Worm (Caenorhabditis elegans): Measurements from ENCODE around the gene F59B2.15.

F59B2.15 gene

DNA sequence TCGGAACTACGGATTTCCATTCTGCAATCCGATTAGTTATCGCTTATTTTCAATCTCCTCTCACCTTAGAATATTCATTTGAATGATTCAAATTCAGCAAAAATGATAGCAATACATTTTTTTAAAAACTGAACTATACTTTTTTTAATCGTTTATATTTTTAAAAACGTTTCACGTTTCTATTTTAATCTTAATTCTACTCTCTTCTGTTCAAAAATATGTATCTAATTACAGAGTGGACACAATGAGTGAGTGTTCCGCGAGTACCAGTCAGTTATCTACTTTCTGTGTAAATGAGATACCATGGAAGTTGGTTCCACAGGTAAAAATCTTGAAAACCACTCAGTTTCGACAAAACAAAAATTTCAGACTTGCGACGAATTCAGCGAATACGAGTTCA, at the start of gene F59B2.15, which contains the start of gene zif-1:
TSS of gene F59B2.15 (minus strand) at position 101 of the 400 bp plus-strand sequence.
TSS of gene zif-1 (plus strand) at position 235 of the 400 bp plus-strand sequence.
- no peak for TF ChIP-seq unc-62 (GFP tag; optimal IDR thresholded peaks at IDR 0.05)

DNA sequence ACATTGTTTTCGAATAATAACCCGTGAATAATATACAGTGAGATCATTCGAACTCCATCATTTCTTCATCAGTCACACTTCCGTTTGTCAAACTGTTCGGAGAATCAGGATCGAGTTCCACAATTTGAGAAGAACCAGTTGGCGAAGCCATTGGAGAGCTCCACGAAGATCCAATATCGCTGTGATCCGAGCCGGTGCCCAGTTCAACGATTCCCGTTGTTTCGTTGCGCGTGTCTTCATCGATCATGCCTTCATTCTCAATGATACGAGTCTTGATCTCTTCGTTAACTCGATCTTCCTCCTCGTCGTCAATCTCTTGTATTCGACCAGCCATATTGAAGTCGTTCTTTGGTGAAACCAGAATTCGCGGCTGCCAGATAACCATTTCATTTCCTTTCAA, 49.3 kb upstream of the F59B2.15 start:
- TF ChIP-seq unc-62 (GFP tag; optimal IDR thresholded peaks at IDR 0.05): no peak

ce11 chrIII:9051119-9051597, 48.7 kb upstream of the F59B2.15 start:
- no peak for TF ChIP-seq unc-62 (GFP tag; optimal IDR thresholded peaks at IDR 0.05)

DNA sequence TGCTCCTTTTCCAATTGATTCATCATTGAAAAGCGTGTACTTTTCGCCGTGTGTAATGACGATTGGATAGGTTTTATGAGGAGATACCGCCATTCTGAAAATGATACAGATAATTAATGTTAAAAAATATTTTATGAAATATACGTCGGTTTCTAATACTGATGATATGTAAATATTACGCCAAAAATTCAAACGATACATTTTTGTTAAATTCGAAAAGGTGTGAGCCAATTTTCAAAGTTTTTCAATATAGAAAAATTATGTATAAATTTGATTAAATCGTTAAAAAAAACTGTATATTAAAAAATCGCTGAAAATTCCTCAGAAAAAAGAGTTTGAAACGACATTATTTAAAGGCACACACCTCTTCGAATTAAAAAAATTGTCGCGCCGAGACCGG, 48.2 kb upstream of the F59B2.15 start, which contains the start of gene ikke-1:
TSS of gene ikke-1 (minus strand) at position 101 of the 400 bp plus-strand sequence.
- TF ChIP-seq unc-62 (GFP tag; optimal IDR thresholded peaks at IDR 0.05): no peak

DNA sequence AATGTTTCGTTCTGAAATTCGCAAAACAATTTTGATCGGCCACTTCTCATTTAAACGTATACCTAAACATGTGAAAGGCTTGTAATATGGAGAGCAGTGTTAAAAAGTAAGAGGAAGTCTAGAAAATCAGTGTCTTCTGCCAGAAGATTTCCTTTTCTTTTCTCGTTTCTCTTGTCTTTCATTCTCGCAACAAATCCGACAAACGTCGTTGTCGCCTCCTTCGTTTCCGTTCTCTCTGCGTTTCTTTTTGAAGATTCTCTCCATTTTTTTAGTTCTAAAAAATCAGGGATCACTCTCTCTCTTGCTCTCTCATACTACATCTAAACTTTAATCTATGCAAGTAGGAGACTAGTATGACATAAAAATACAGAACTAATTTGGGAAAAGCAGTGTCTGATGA, 44.8 kb upstream of the F59B2.15 start:
- no peak for TF ChIP-seq unc-62 (GFP tag; optimal IDR thresholded peaks at IDR 0.05)

DNA sequence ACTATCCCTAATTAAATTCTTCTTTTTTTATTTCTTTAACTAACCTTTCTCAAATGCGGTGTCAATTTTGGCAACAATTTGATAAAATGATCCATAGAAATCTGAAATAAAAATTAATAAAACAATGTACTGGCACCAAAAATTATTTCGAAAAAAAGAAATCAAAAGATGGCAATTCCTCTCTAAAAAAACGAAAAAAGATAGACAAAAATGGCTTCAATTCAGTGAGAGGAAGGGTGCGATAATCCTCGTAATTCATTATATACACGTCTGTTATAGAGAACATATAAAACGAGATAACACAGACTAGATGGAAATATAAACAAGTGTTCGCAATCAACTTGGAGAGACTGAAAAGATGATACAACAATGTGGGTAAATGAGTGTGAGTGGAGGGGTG, 43.4 kb upstream of the F59B2.15 start, which contains the start of gene R107.2:
TSS of gene R107.2 (minus strand) at position 101 of the 400 bp plus-strand sequence.
- TF ChIP-seq unc-62 (GFP tag; optimal IDR thresholded peaks at IDR 0.05): no peak

DNA sequence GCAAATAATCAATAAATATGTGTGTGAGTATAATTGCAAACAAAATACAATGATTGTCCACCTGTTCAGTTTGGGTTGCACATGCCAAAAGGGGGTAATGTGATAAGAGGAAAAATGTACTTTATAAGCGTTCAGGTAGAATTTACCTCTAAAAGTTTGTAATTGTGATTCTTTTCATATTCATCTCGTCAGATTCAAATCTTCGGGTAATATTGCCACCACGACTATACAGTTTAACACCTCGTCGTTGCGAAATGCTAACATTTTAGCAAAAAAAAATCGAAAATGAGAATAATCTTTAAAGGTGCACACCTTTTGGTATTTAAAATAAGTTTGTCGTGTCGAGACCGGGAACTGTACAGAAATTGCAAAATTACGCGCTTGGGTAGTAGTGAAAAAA, 40.8 kb upstream of the F59B2.15 start, which contains the start of gene nac-2:
TSS of gene nac-2 (minus strand) at position 101 of the 400 bp plus-strand sequence.
- no peak for TF ChIP-seq unc-62 (GFP tag; optimal IDR thresholded peaks at IDR 0.05)

DNA sequence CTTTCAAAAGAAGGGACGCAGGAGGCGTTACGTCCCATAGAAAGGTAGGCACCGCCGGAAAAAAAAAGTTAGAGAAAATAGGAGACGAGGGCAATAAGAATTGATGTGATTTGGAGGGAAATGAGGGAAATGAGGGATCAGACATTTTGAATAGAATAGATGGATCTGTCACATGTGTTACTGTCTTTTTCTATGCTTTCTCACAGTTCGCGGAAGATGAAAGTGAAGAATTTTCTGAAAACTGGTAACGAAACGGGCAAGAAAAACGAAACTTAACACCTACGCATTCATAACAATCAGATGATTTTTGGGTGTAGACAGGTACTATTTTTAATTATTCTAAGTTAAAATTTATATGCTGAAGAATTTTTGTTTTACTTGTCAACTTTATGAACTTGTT, 35.2 kb upstream of the F59B2.15 start, which contains the start of gene R107.9:
TSS of gene R107.9 (plus strand) at position 301 of the 400 bp plus-strand sequence.
- no peak for TF ChIP-seq unc-62 (GFP tag; optimal IDR thresholded peaks at IDR 0.05)

DNA sequence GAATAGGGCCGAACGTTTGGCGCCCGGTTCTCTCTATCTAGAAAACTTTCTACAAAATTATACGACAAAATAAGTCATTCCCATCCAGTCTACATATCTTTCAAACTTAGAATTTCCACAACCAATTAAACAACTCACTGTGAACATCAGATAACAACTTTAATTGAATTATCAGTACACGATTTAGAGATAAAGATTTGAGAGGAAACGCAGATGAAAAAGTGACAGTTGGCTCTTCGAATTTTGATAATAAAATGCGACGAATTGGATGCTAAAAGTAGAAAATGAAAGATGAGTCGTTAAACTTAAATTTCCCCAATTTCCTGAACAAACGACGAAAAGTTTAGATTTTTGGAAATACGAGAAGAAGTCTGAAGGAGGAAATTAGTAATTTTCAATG, 32.6 kb upstream of the F59B2.15 start:
- TF ChIP-seq unc-62 (GFP tag; optimal IDR thresholded peaks at IDR 0.05): no peak

ce11 chrIII:9034133-9034532, 31.7 kb upstream of the F59B2.15 start:
- TF ChIP-seq unc-62 (GFP tag; optimal IDR thresholded peaks at IDR 0.05): no peak

DNA sequence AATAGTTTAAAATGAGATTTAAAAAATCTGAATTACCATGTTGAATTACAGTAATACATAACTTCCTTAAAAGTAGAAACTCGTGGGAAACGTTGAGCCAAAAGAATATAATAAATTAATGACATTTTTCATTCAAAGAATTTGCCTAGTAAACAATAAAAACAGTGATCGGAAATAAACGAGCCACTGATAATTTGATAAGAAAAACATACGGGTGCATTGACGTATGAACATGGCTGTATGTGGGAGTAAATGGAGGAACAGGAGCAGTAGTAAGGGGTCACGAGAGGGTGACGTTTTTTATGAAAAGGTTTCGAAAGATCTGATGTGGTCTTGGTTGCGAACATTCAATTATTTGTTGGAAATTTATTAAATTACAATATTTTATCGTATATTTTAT, 28.4 kb upstream of the F59B2.15 start:
- TF ChIP-seq unc-62 (GFP tag; optimal IDR thresholded peaks at IDR 0.05): no peak

- no peak for TF ChIP-seq unc-62 (GFP tag; optimal IDR thresholded peaks at IDR 0.05)
Measured at ce11 chrIII:9026951-9027350, 24.5 kb upstream of the F59B2.15 start, which contains the start of gene F59B2.13. F59B2.13 (minus strand) TSS chrIII:9027051.

- TF ChIP-seq unc-62 (GFP tag; optimal IDR thresholded peaks at IDR 0.05): no peak
Measured at ce11 chrIII:9023601-9024000, 21.2 kb upstream of the F59B2.15 start.

- no peak for TF ChIP-seq unc-62 (GFP tag; optimal IDR thresholded peaks at IDR 0.05)
Measured at ce11 chrIII:9022535-9022934, 20.1 kb upstream of the F59B2.15 start, which contains the start of gene F59B2.14. F59B2.14 (minus strand) TSS chrIII:9022635.

- TF ChIP-seq unc-62 (GFP tag; optimal IDR thresholded peaks at IDR 0.05): no peak
Measured at ce11 chrIII:9017181-9017651, 14.8 kb upstream of the F59B2.15 start, which contains the start of gene F59B2.12. F59B2.12 (plus strand) TSS chrIII:9017601.

DNA sequence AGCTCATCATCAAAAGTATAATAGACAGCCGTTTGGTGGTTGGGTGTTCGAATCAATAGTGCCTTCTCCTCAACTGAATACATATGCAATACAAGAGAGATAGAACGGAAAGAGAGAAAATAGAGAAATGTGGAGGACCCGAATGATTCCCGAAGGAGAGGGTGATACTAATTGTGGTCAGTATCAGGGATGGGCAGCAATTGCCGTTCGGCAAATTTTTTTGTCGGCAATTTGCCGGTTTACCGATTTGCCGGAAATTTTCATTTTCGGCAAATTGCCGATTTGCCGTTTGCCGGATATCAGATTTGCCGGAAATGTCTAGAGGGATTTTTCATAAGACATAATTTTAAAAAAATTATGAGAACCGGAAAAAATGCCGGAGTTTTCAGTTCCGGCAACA, 9.9 kb upstream of the F59B2.15 start, which contains the start of gene F59B2.9:
TSS of gene F59B2.9 (minus strand) at position 101 of the 400 bp plus-strand sequence.
- TF ChIP-seq unc-62 (GFP tag; optimal IDR thresholded peaks at IDR 0.05): no peak

DNA sequence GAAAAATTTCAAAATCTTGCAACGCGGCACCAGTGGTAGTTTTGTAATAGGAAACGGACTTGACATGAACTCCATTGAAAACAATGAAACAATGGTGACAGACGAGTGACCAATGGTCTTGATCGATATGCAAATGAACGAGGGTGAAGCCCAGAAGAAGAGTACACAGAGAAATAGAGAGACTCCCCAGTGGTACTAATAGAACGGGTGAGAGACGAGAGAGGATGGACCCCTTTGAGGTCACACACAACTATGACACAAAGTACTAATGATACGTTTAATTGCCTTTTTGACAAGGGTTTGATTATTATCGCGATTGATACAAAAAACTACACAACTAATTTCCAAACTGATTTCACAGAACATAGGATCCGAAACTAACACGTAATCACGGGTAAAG, 7.6 kb upstream of the F59B2.15 start, which contains the start of gene F59B2.8:
TSS of gene F59B2.8 (minus strand) at position 151 of the 400 bp plus-strand sequence.
- no peak for TF ChIP-seq unc-62 (GFP tag; optimal IDR thresholded peaks at IDR 0.05)

All from whole organism, dauer.